Worm (Caenorhabditis elegans): ENCODE data around the gene gcy-22.

- TF ChIP-seq F22D6.2 (tag; optimal IDR thresholded peaks at IDR 0.05): no peak
- no peak for TF ChIP-seq attf-3 (GFP tag; conservative IDR thresholded peaks at IDR 0.05)
- no peak for TF ChIP-seq T26A5.8 (tag; optimal IDR thresholded peaks at IDR 0.05)
- no peak for TF ChIP-seq B0035.1 (tag; optimal IDR thresholded peaks at IDR 0.05)
- TF ChIP-seq dox-1 (GFP tag; IDR thresholded peaks at IDR 0.05): no peak
- TF ChIP-seq aptf-2 (GFP tag; conservative IDR thresholded peaks at IDR 0.05): no peak
- no peak for TF ChIP-seq unc-62 (GFP tag; optimal IDR thresholded peaks at IDR 0.05)
- no peak for TF ChIP-seq lin-35 (GFP tag; optimal IDR thresholded peaks at IDR 0.05)
- TF ChIP-seq nhr-27 (tag; optimal IDR thresholded peaks at IDR 0.05): no peak
- TF ChIP-seq ets-4 (GFP tag; optimal IDR thresholded peaks at IDR 0.05): no peak
Observed at ce11 chrV:20782188-20782587, 42.7 kb downstream of the gcy-22 start.

Data from whole organism, young adult.